Worm (Caenorhabditis elegans) whole organism, early embryonic: ENCODE measurements around the gene F28H7.7.

ENCODE experiments used
- B0310.2 ChIP-seq: sonication (generic microtip); optimal IDR thresholded peaks from 2 replicates; lab custom pipeline; 2016; ENCODE audit warnings: mild to moderate bottlenecking, missing genetic modification characterization, missing compliant biosample characterization
- F13C5.2 ChIP-seq: sonication (generic microtip); optimal IDR thresholded peaks from 2 replicates; lab custom pipeline; 2017; ENCODE audit warnings: mild to moderate bottlenecking, missing genetic modification characterization, inconsistent platforms, missing compliant biosample characterization
- aly-1 ChIP-seq: sonication (generic microtip); optimal IDR thresholded peaks from 2 replicates; lab custom pipeline; 2016; ENCODE audit warnings: missing genetic modification characterization, missing compliant biosample characterization
- ama-1 ChIP-seq: fragments of 150-350 bp; optimal IDR thresholded peaks from 2 replicates; lab custom pipeline; 2014
- ceh-13 ChIP-seq: fragments of 200-800 bp; sonication (Bioruptor generic); optimal IDR thresholded peaks from 2 replicates; lab custom pipeline; 2018; ENCODE audit warnings: mild to moderate bottlenecking, missing genetic modification characterization, missing compliant biosample characterization
- ceh-36 ChIP-seq: sonication (generic microtip); optimal IDR thresholded peaks from 2 replicates; lab custom pipeline; 2016; ENCODE audit warnings: missing genetic modification characterization, inconsistent platforms, missing compliant biosample characterization
- ets-7 ChIP-seq: sonication (generic microtip); optimal IDR thresholded peaks from 2 replicates; lab custom pipeline; 2016; ENCODE audit warnings: missing genotype, missing genetic modification characterization, missing compliant biosample characterization
- flt-1 ChIP-seq: fragments of 200-800 bp; sonication (Bioruptor generic); IDR thresholded peaks from 2 replicates; pipeline ENCODE4 v1.3.6; 2022; ENCODE audit warnings: missing genetic modification characterization, missing compliant biosample characterization
- hmbx-1 ChIP-seq: sonication (generic microtip); optimal IDR thresholded peaks from 2 replicates; lab custom pipeline; 2016; ENCODE audit warnings: mild to moderate bottlenecking, missing genetic modification characterization, missing compliant biosample characterization
- hmg-4 ChIP-seq: fragments of 200-800 bp; sonication (Bioruptor generic); optimal IDR thresholded peaks from 2 replicates; lab custom pipeline; 2018; ENCODE audit warnings: mild to moderate bottlenecking, missing genetic modification characterization, missing compliant biosample characterization
- hnd-1 ChIP-seq: sonication (generic microtip); optimal IDR thresholded peaks from 2 replicates; lab custom pipeline; 2016; ENCODE audit warnings: missing genetic modification characterization, missing compliant biosample characterization
- pes-1 ChIP-seq: fragments of 200-800 bp; sonication (Bioruptor generic); IDR thresholded peaks from 2 replicates; pipeline ENCODE4 v1.3.6; 2022; ENCODE audit warnings: missing genetic modification reagents, missing genetic modification characterization, missing compliant biosample characterization
- scrt-1 ChIP-seq: fragments of 200-800 bp; sonication (Bioruptor generic); IDR thresholded peaks from 2 replicates; pipeline ENCODE4 v1.3.6; 2022; ENCODE audit warnings: missing genetic modification characterization, missing compliant biosample characterization
- sea-1 ChIP-seq: fragments of 200-800 bp; sonication (Bioruptor generic); conservative IDR thresholded peaks from 2 replicates; pipeline ENCODE4 v1.3.6; 2022; ENCODE audit warnings: missing genetic modification characterization, missing compliant biosample characterization
- tbx-11 ChIP-seq: fragments of 200-800 bp; sonication (Bioruptor generic); IDR thresholded peaks from 2 replicates; pipeline ENCODE4 v1.3.6; 2022; ENCODE audit warnings: missing genetic modification characterization, missing compliant biosample characterization
- tbx-37 ChIP-seq: fragments of 200-800 bp; sonication (Bioruptor generic); conservative IDR thresholded peaks from 2 replicates; pipeline ENCODE4 v1.3.6; 2022; ENCODE audit warnings: missing genetic modification reagents, missing genetic modification characterization, missing compliant biosample characterization
- tra-4 ChIP-seq: sonication (generic microtip); optimal IDR thresholded peaks from 2 replicates; lab custom pipeline; 2017; ENCODE audit warnings: missing genetic modification characterization, missing compliant biosample characterization

Gene F28H7.7

ce11 chrV:10718037-10718436, 35.9 kb downstream of the F28H7.7 start:
- TF ChIP-seq pes-1: no peak

- no peak for TF ChIP-seq B0310.2 (tag; lab: Kevin White, UChicago)
- TF ChIP-seq sea-1 (GFP tag; lab: Robert Waterston, UW): no peak; the same call in 1 of the 2 replicates
- peak; percentile 53 for TF ChIP-seq aly-1 (tag; lab: Kevin White, UChicago)
- no peak for TF ChIP-seq hnd-1 (tag; lab: Kevin White, UChicago)
- no peak for TF ChIP-seq tbx-37 (GFP tag; lab: Robert Waterston, UW)
- no peak for TF ChIP-seq hmbx-1 (tag; lab: Kevin White, UChicago)
- 0 out of 2 replicates have a peak, but pooled peaks have one; percentile 39 for TF ChIP-seq pes-1
- peak; percentile 52 for TF ChIP-seq F13C5.2
- no peak for TF ChIP-seq ama-1 (lab: Kevin White, UChicago)
Observed at ce11 chrV:10716865-10717713, 36.9 kb downstream of the F28H7.7 start.

- TF ChIP-seq flt-1 (GFP tag; lab: Robert Waterston, UW): no peak
- TF ChIP-seq pes-1: no peak
- no peak for TF ChIP-seq hnd-1 (tag; lab: Kevin White, UChicago)
- peak; percentile 46 for TF ChIP-seq hmg-4 (GFP tag; lab: Kevin White, UChicago)
- no peak for TF ChIP-seq scrt-1 (GFP tag; lab: Robert Waterston, UW)
- no peak for TF ChIP-seq B0310.2 (tag; lab: Kevin White, UChicago)
- TF ChIP-seq ets-7 (tag; lab: Kevin White, UChicago): no peak
- no peak for TF ChIP-seq tbx-37 (GFP tag; lab: Robert Waterston, UW)
- TF ChIP-seq F13C5.2: peak; percentile 28
- no peak for TF ChIP-seq ceh-36 (tag; lab: Kevin White, UChicago)
- no peak for TF ChIP-seq tra-4 (tag; lab: Kevin White, UChicago)
- no peak for TF ChIP-seq tbx-11 (GFP tag; lab: Robert Waterston, UW)
- TF ChIP-seq ceh-13 (GFP tag; lab: Kevin White, UChicago): no peak
- no peak for TF ChIP-seq hmbx-1 (tag; lab: Kevin White, UChicago)
- no peak for TF ChIP-seq ama-1 (lab: Kevin White, UChicago)
Observed at ce11 chrV:10715158-10716152, 38.5 kb downstream of the F28H7.7 start.

- TF ChIP-seq tbx-37 (GFP tag; lab: Robert Waterston, UW) (no peak), tra-4 (tag; lab: Kevin White, UChicago) (no peak), hnd-1 (tag; lab: Kevin White, UChicago) (no peak), sea-1 (GFP tag; lab: Robert Waterston, UW) (no peak), hmbx-1 (tag; lab: Kevin White, UChicago) (no peak), flt-1 (GFP tag; lab: Robert Waterston, UW) (no peak), aly-1 (tag; lab: Kevin White, UChicago) (no peak), hmg-4 (GFP tag; lab: Kevin White, UChicago) (no peak), ceh-36 (tag; lab: Kevin White, UChicago) (no peak), B0310.2 (tag; lab: Kevin White, UChicago) (no peak), ama-1 (lab: Kevin White, UChicago) (no peak), pes-1 (no peak), F13C5.2 (no peak), ceh-13 (GFP tag; lab: Kevin White, UChicago) (no peak)
Observed at ce11 chrV:10714630-10715029, 39.3 kb downstream of the F28H7.7 start.

- TF ChIP-seq tbx-11 (GFP tag; lab: Robert Waterston, UW): no peak
- TF ChIP-seq B0310.2 (tag; lab: Kevin White, UChicago): no peak
- TF ChIP-seq ceh-13 (GFP tag; lab: Kevin White, UChicago): no peak
- no peak for TF ChIP-seq ama-1 (lab: Kevin White, UChicago)
Observed at ce11 chrV:10713704-10714239, 40.2 kb downstream of the F28H7.7 start.

- TF ChIP-seq pes-1 (0 out of 2 replicates have a peak, but pooled peaks have one; percentile 23), flt-1 (GFP tag; lab: Robert Waterston, UW) (no peak)
Observed at ce11 chrV:10712608-10712900, 41.4 kb downstream of the F28H7.7 start.

- TF ChIP-seq ceh-36 (tag; lab: Kevin White, UChicago) (no peak), ama-1 (lab: Kevin White, UChicago) (peak; percentile 53)
Observed at ce11 chrV:10711829-10712607, 41.9 kb downstream of the F28H7.7 start.
